Worm (Caenorhabditis elegans) whole organism, L4/young adult: Measurements from ENCODE around the gene fce-2.

ENCODE experiments used
- W03F9.2 ChIP-seq: fragments of 150-350 bp; optimal IDR thresholded peaks from 2 replicates; lab custom pipeline; 2014; ENCODE audit warnings: missing biosample characterization, missing genetic modification characterization
- him-1 ChIP-seq: sonication (generic microtip); optimal IDR thresholded peaks from 2 replicates; lab custom pipeline; 2016; ENCODE audit warnings: missing genotype, missing genetic modification reagents, missing genetic modification characterization, missing compliant biosample characterization

ce11 chrV:20412225-20412624 lies 12.9 kb upstream of the fce-2 start:
- TF ChIP-seq W03F9.2 (tag; lab: Kevin White, UChicago), result no peak
- TF ChIP-seq him-1 (tag; lab: Kevin White, UChicago), result no peak
